Worm (Caenorhabditis elegans) whole organism, late embryonic: ENCODE results near the gene srw-31.
"Not testable (repeated sequence)": the region's sequence is repeated elsewhere in the genome, so short reads cannot be mapped to it uniquely, and the experiment has no call there.

Experiments
- C08G9.2 ChIP-seq: sonication (generic microtip); optimal IDR thresholded peaks from 2 replicates; lab custom pipeline; 2016; ENCODE audit warnings: mild to moderate bottlenecking, missing genetic modification characterization, moderate library complexity, missing compliant biosample characterization
- C38D4.7 ChIP-seq: fragments of 200-800 bp; sonication (Bioruptor generic); optimal IDR thresholded peaks from 2 replicates; lab custom pipeline; 2018; ENCODE audit warnings: mild to moderate bottlenecking, missing genetic modification characterization, moderate library complexity, missing compliant biosample characterization
- K09A11.1 ChIP-seq: sonication (generic microtip); optimal IDR thresholded peaks from 2 replicates; lab custom pipeline; 2017; ENCODE audit warnings: antibody characterized with exemption, mild to moderate bottlenecking, missing genetic modification characterization, missing compliant biosample characterization; ENCODE audit not compliant: insufficient read depth
- ahr-1 ChIP-seq: sonication (generic microtip); optimal IDR thresholded peaks from 2 replicates; lab custom pipeline; 2016; ENCODE audit warnings: missing genetic modification characterization, missing compliant biosample characterization
- ama-1 ChIP-seq: fragments of 150-350 bp; optimal IDR thresholded peaks from 2 replicates; lab custom pipeline; 2014
- ceh-14 ChIP-seq: sonication (generic microtip); optimal IDR thresholded peaks from 2 replicates; lab custom pipeline; 2016; ENCODE audit warnings: missing genotype, missing genetic modification characterization, missing compliant biosample characterization
- ceh-19 ChIP-seq: fragments of 200-800 bp; sonication (Bioruptor generic); optimal IDR thresholded peaks from 2 replicates; lab custom pipeline; 2018; ENCODE audit warnings: mild to moderate bottlenecking, missing genetic modification characterization, missing compliant biosample characterization
- ceh-2 ChIP-seq: sonication (generic microtip); optimal IDR thresholded peaks from 2 replicates; lab custom pipeline; 2016; ENCODE audit warnings: missing genotype, missing genetic modification characterization, missing compliant biosample characterization
- ceh-22 ChIP-seq: sonication (generic microtip); optimal IDR thresholded peaks from 2 replicates; lab custom pipeline; 2017; ENCODE audit warnings: missing biosample characterization, missing genetic modification characterization
- ceh-24 ChIP-seq: sonication (generic microtip); optimal IDR thresholded peaks from 2 replicates; lab custom pipeline; 2016; ENCODE audit warnings: mild to moderate bottlenecking, missing genetic modification characterization, missing compliant biosample characterization
- ceh-30 ChIP-seq: fragments of 150-350 bp; optimal IDR thresholded peaks from 2 replicates; lab custom pipeline; 2014; ENCODE audit warnings: missing biosample characterization, missing genetic modification characterization
- ceh-34 ChIP-seq: sonication (generic microtip); optimal IDR thresholded peaks from 2 replicates; lab custom pipeline; 2016; ENCODE audit warnings: mild to moderate bottlenecking, missing genetic modification characterization, missing compliant biosample characterization
- ceh-48 ChIP-seq: sonication (generic microtip); optimal IDR thresholded peaks from 2 replicates; lab custom pipeline; 2016; ENCODE audit warnings: missing genetic modification characterization, inconsistent platforms, missing compliant biosample characterization
- elt-2 ChIP-seq: sonication (generic microtip); optimal IDR thresholded peaks from 2 replicates; lab custom pipeline; 2016; ENCODE audit warnings: missing genetic modification reagents, missing genetic modification characterization, missing compliant biosample characterization
- elt-4 ChIP-seq: sonication (generic microtip); optimal IDR thresholded peaks from 2 replicates; lab custom pipeline; 2016; ENCODE audit warnings: missing genetic modification characterization, missing compliant biosample characterization
- fkh-10 ChIP-seq: fragments of 150-350 bp; optimal IDR thresholded peaks from 2 replicates; lab custom pipeline; 2014; ENCODE audit warnings: missing biosample characterization, missing genetic modification reagents, missing genetic modification characterization
- fkh-6 ChIP-seq: sonication (generic microtip); optimal IDR thresholded peaks from 2 replicates; lab custom pipeline; 2016; ENCODE audit warnings: missing genetic modification characterization, missing compliant biosample characterization
- gmeb-2 ChIP-seq: sonication (generic microtip); optimal IDR thresholded peaks from 2 replicates; lab custom pipeline; 2016; ENCODE audit warnings: missing genetic modification characterization, inconsistent platforms, missing compliant biosample characterization
- hlh-13 ChIP-seq: fragments of 200-800 bp; sonication (Bioruptor generic); optimal IDR thresholded peaks from 2 replicates; lab custom pipeline; 2018; ENCODE audit warnings: mild to moderate bottlenecking, missing genetic modification characterization, missing compliant biosample characterization
- hlh-8 ChIP-seq: sonication (generic microtip); optimal IDR thresholded peaks from 2 replicates; lab custom pipeline; 2016; ENCODE audit warnings: missing genotype, missing genetic modification characterization, missing compliant biosample characterization
- nhr-11 ChIP-seq: fragments of 150-350 bp; optimal IDR thresholded peaks from 2 replicates; lab custom pipeline; 2014; ENCODE audit warnings: missing biosample characterization, missing genetic modification characterization
- odd-2 ChIP-seq: sonication (generic microtip); optimal IDR thresholded peaks from 2 replicates; lab custom pipeline; 2017; ENCODE audit warnings: antibody characterized with exemption, mild to moderate bottlenecking, missing genetic modification characterization, missing compliant biosample characterization
- pag-3 ChIP-seq: sonication (generic microtip); optimal IDR thresholded peaks from 2 replicates; lab custom pipeline; 2016; ENCODE audit warnings: missing compliant biosample characterization, missing genetic modification characterization, borderline replicate concordance
- pax-1 ChIP-seq: fragments of 150-350 bp; optimal IDR thresholded peaks from 2 replicates; lab custom pipeline; 2014; ENCODE audit warnings: missing biosample characterization, missing genetic modification characterization
- pha-2 ChIP-seq: sonication (generic microtip); optimal IDR thresholded peaks from 2 replicates; lab custom pipeline; 2017; ENCODE audit warnings: mild to moderate bottlenecking, missing genetic modification characterization, missing compliant biosample characterization
- pha-4 ChIP-seq: fragments of 150-350 bp; optimal IDR thresholded peaks from 2 replicates; lab custom pipeline; 2018; ENCODE audit warnings: missing biosample characterization, missing genetic modification reagents, missing genetic modification characterization
- rnt-1 ChIP-seq: sonication (generic microtip); optimal IDR thresholded peaks from 2 replicates; lab custom pipeline; 2016; ENCODE audit warnings: missing genetic modification characterization, missing compliant biosample characterization
- sdc-2 ChIP-seq: sonication (generic microtip); optimal IDR thresholded peaks from 2 replicates; lab custom pipeline; 2016; ENCODE audit warnings: missing genotype, missing genetic modification characterization, missing compliant biosample characterization
- sox-4 ChIP-seq: sonication (generic microtip); optimal IDR thresholded peaks from 2 replicates; lab custom pipeline; 2017; ENCODE audit warnings: mild to moderate bottlenecking, missing genetic modification characterization, inconsistent platforms, missing compliant biosample characterization
- syd-9 ChIP-seq: sonication (generic microtip); optimal IDR thresholded peaks from 2 replicates; lab custom pipeline; 2016; ENCODE audit warnings: mild to moderate bottlenecking, missing genetic modification characterization, moderate library complexity, missing compliant biosample characterization
- tbx-7 ChIP-seq: sonication (generic microtip); optimal IDR thresholded peaks from 2 replicates; lab custom pipeline; 2016; ENCODE audit warnings: missing genotype, missing genetic modification characterization, missing compliant biosample characterization
- ttx-3 ChIP-seq: sonication (generic microtip); optimal IDR thresholded peaks from 2 replicates; lab custom pipeline; 2016; ENCODE audit warnings: missing genetic modification reagents, missing genetic modification characterization, missing compliant biosample characterization
- unc-42 ChIP-seq: sonication (generic microtip); optimal IDR thresholded peaks from 2 replicates; lab custom pipeline; 2016; ENCODE audit warnings: missing genotype, missing genetic modification characterization, missing compliant biosample characterization
- unc-55 ChIP-seq: sonication (generic microtip); optimal IDR thresholded peaks from 2 replicates; lab custom pipeline; 2017; ENCODE audit warnings: missing biosample characterization, missing genetic modification reagents, missing genetic modification characterization
- ztf-16 ChIP-seq: sonication (generic microtip); optimal IDR thresholded peaks from 2 replicates; lab custom pipeline; 2017; ENCODE audit warnings: missing genetic modification characterization, missing compliant biosample characterization

The srw-31 gene

DNA sequence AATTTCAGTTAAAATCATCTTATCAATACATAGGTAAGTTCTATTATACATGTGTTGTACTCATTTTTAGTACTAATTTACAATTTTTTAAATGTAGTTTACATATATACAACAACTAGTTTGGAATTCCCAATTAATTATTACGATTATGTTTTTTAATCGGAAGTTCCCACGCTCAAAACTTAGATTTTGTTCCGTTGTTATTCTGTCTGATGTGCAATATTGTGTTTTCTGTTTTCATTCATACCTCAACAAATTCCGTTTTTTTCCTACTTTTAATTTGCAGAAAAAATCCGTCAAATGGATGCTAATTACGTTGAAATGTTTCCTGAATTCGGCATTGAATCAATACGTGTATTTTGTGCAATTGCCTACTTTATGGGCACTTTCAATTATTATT is at the start of gene srw-31:
srw-31 (plus strand) TSS at position 301 of the 400 bp plus-strand sequence.
- TF ChIP-seq ceh-24 (tag; lab: Kevin White, UChicago), result no peak
- no peak for TF ChIP-seq ceh-14 (tag; lab: Kevin White, UChicago)
- TF ChIP-seq sdc-2 (tag; lab: Kevin White, UChicago), result no peak
- no peak for TF ChIP-seq pha-4
- no peak for TF ChIP-seq ttx-3
- TF ChIP-seq ceh-2 (tag; lab: Kevin White, UChicago), result no peak
- TF ChIP-seq fkh-6, result no peak
- TF ChIP-seq tbx-7, result no peak
- TF ChIP-seq ceh-30, result no peak
- no peak for TF ChIP-seq nhr-11 (tag; lab: Kevin White, UChicago)
- no peak for TF ChIP-seq ceh-48
- TF ChIP-seq unc-55 (GFP tag; lab: Kevin White, UChicago), result no peak
- TF ChIP-seq fkh-10 (GFP tag; lab: Kevin White, UChicago), result no peak

DNA sequence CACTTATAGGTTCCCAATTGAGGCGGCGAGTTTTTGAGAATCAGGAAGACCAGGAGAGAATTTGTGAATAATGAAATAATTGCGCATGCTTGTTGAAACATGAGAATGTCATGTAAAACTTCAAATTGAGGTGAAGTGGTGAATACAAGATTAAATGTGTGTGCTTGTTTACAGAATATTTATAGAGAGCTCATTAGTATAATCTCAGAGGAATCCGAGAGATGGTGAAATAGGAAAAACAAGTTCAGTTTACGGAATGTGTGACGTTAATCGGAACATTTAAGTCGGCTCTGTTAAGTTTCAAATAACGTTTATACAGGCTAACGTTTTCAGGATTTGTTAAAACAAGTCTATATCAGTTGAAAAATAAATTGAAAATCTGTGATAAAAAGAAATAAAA is 48.3 kb upstream of the srw-31 start, which contains the start of gene str-200:
str-200 (minus strand) TSS at position 101 of the 400 bp plus-strand sequence.
- no peak for TF ChIP-seq ama-1
- TF ChIP-seq pha-2, result no peak
- no peak for TF ChIP-seq sdc-2 (tag; lab: Kevin White, UChicago)
- no peak for TF ChIP-seq hlh-8
- no peak for TF ChIP-seq pax-1
- TF ChIP-seq C38D4.7 (GFP tag; lab: Kevin White, UChicago), result no peak
- TF ChIP-seq rnt-1 (tag; lab: Kevin White, UChicago), result no peak
- no peak for TF ChIP-seq K09A11.1 (tag; lab: Kevin White, UChicago)
- no peak for TF ChIP-seq ceh-19 (GFP tag; lab: Kevin White, UChicago)
- no peak for TF ChIP-seq sox-4 (tag; lab: Kevin White, UChicago)

DNA sequence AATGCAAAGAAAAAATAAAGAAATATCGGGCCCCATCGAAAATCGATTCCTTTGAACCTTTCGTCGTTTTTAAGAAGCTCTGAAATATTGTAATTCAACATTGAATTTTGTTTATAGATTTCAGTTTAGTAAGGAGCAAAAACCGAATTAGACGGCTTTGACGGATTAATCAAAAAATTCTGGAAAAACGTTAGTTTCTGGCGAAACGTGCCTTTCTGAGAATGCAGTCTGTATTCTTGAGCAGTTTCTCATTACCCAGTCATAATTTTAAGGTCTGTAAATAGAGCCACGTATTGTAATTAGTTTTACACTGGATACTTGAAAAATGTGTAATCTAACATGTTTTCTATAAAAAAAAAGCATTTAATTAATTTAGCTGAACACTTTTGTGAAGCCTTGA is 46.3 kb upstream of the srw-31 start, which contains the start of gene srz-48:
srz-48 (minus strand) TSS at position 101 of the 400 bp plus-strand sequence.
- TF ChIP-seq C08G9.2 (tag; lab: Kevin White, UChicago) (no peak), elt-2 (no peak), K09A11.1 (tag; lab: Kevin White, UChicago) (no peak), ceh-34 (tag; lab: Kevin White, UChicago) (no peak), odd-2 (tag; lab: Kevin White, UChicago) (no peak), gmeb-2 (no peak), fkh-6 (no peak), nhr-11 (tag; lab: Kevin White, UChicago) (no peak), fkh-10 (GFP tag; lab: Kevin White, UChicago) (no peak), ahr-1 (no peak), ztf-16 (tag; lab: Kevin White, UChicago) (no peak)

DNA sequence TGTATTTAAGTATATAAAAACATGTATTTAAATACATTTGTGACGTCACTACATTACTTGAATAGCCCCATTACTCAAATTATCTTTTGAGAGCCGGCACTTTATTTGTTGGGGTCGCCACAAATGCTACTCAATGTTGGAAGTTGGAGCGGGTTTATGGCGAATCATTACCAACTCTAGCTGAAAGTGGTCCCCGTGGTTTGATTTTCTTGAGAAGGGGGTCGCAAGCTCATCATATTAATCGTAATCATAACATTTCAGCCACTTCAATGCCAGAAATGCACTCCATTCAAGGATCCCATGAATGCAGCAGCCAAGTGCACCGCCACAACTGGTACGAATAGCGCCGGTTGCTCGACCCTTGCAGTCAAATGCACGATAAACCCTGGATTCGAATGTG is 42.1 kb upstream of the srw-31 start, which contains the start of gene F20E11.7:
F20E11.7 (plus strand) TSS at position 301 of the 400 bp plus-strand sequence.
- TF ChIP-seq tbx-7; ceh-34 (tag; lab: Kevin White, UChicago); unc-42 (tag; lab: Kevin White, UChicago): not testable (repeated sequence)
- TF ChIP-seq, all 69 proteins: peak for 0; not testable (repeated sequence) for 69

DNA sequence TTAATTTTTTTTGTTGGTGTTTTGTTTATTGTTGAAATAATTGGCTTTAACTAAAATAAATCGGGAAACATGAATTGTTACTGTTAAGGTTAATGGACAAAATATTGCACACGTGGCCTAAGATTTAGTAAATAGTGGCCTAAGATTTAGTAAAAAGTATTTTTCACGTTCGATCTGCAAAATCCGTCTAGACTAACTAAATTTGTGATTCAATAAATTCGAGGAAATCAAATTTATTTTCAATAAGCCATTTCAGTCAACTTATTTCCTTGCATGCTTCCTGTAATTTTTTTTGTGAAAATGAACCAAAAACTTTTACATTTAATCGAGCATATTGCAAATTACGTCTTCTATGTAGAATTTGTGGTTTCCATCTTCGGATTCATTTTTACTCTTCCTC is 39.6 kb upstream of the srw-31 start, which contains the start of gene srw-72:
srw-72 (plus strand) TSS at position 301 of the 400 bp plus-strand sequence.
- no peak for TF ChIP-seq odd-2 (tag; lab: Kevin White, UChicago)
- TF ChIP-seq ceh-22, result no peak
- no peak for TF ChIP-seq pag-3
- no peak for TF ChIP-seq syd-9 (tag; lab: Kevin White, UChicago)
- TF ChIP-seq hlh-13, result no peak
- TF ChIP-seq elt-4 (tag; lab: Kevin White, UChicago), result no peak
- no peak for TF ChIP-seq hlh-8
